Worm (Caenorhabditis elegans): ENCODE measurements around the gene B0393.5.

DNA sequence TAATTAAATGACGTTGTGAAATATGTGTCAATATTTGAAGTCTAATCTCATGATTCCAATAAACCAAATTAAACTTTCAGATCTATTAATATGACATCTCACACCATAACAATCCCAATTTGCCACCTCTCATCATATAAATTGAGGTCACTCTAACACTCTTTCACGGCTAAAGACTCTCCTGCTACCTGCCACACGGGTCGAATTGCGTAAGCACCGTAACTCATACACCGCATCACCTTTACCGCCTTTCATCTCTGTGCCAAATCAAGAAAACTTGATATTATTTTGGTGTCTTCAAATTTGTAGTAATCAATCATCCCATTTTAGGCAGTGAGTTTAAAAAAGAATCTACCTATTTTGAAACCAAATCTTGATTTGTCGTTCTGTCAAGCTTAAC is 40.8 kb downstream of the B0393.5 start:
- TF ChIP-seq nhr-12 (tag; optimal IDR thresholded peaks at IDR 0.05) (no peak), ztf-4 (tag; optimal IDR thresholded peaks at IDR 0.05) (no peak), nhr-43 (tag; optimal IDR thresholded peaks at IDR 0.05; ENCODE audit: poor library complexity, severe bottlenecking) (no peak), pqm-1 (tag; optimal IDR thresholded peaks at IDR 0.05) (no peak), fkh-10 (GFP tag; optimal IDR thresholded peaks at IDR 0.05) (no peak)
